Fruit fly (Drosophila melanogaster) Kc167 (cell line): Measurements from ENCODE around the gene CG10680.

ENCODE experiments used
- Myc ChIP-seq: fragments of >200 bp; optimal IDR thresholded peaks from 2 replicates; lab custom pipeline; 2017; ENCODE audit warnings: missing external identifiers
- Sin3A ChIP-seq: fragments of >200 bp; optimal IDR thresholded peaks from 2 replicates; lab custom pipeline; 2018; ENCODE audit warnings: missing external identifiers
- h ChIP-seq: fragments of >200 bp; optimal IDR thresholded peaks from 3 replicates; lab custom pipeline; 2018; ENCODE audit warnings: missing external identifiers
- insv ChIP-seq: fragments of >200 bp; optimal IDR thresholded peaks from 3 replicates; lab custom pipeline; 2018; ENCODE audit warnings: missing external identifiers
- psq ChIP-seq: fragments of >200 bp; optimal IDR thresholded peaks from 2 replicates; lab custom pipeline; 2017; ENCODE audit warnings: missing external identifiers
- ttk ChIP-seq: sonication (Bioruptor generic); optimal IDR thresholded peaks from 2 replicates; lab custom pipeline; 2017; ENCODE audit warnings: missing external identifiers

Gene CG10680

dm6 chr2L:19967390-19967789 lies 3.5 kb downstream of the CG10680 start, which contains the start of gene Hf:
Hf (minus strand) TSS chr2L:19967685.
- no peak for TF ChIP-seq Sin3A (lab: Kevin White, UChicago)
- no peak for TF ChIP-seq ttk (lab: Kevin White, UChicago)
- TF ChIP-seq psq, result no peak
- no peak for TF ChIP-seq insv (lab: Kevin White, UChicago)
- no peak for TF ChIP-seq h (lab: Kevin White, UChicago)
- no peak for TF ChIP-seq Myc

dm6 chr2L:19987875-19988665 lies 24.1 kb downstream of the CG10680 start:
- TF ChIP-seq Myc (no peak), ttk (lab: Kevin White, UChicago) (no peak), psq (no peak)

dm6 chr2L:19989658-19990362 lies 25.9 kb downstream of the CG10680 start:
- TF ChIP-seq h (lab: Kevin White, UChicago) (no peak), Myc (no peak), psq (no peak), insv (lab: Kevin White, UChicago) (no peak), ttk (lab: Kevin White, UChicago) (no peak), Sin3A (lab: Kevin White, UChicago) (no peak)

DNA sequence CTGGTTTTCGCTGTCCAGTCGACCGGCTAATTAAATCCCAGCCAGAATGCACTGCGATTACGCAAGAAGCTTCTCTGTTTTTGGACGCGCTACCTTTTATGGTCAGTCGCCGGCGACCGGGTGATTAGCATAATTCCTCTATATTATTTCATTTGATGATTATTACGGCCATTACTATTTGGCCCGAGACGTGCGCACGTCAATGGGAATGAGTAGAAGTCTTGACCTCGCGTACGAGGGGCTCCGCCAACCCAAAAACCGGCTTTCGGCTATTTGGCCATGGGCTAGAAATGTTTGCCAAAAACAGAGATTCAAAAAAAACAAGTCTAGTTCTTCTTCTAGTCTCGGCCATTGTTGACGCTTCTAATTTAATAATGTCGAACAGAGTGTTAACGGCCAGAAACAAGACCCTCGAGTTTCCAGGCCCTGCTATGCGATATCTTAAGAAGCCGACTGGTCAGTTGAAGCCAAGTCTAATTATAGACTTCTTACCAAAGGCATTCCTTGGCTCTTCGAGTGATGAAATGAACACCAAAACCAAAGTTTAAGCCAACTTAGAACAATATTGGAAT lies 28.6 kb downstream of the CG10680 start:
- TF ChIP-seq Myc, result no peak
- no peak for TF ChIP-seq h (lab: Kevin White, UChicago)
- no peak for TF ChIP-seq psq
- TF ChIP-seq Sin3A (lab: Kevin White, UChicago), result no peak
- no peak for TF ChIP-seq ttk (lab: Kevin White, UChicago)
- TF ChIP-seq insv (lab: Kevin White, UChicago), result no peak

DNA sequence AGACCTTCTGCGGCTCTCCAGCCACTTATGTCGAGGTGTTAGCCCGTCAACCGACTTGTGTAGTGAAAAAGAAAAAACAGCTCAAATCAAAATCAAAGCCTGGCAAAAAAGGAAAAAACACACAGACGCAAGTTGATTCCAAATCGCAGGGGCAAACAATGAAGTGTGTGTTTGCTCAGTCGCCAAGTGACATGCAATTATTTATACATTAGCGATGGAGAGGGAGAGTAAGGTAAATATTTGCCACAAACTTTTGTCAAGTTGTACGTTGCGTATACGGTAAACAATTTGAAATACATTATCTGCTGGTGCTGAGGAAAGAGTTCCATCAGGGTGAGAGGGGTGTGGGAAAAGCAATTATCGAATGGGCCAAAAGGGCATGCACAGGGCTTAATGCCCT lies 34.2 kb downstream of the CG10680 start:
- TF ChIP-seq h (lab: Kevin White, UChicago) (no peak), insv (lab: Kevin White, UChicago) (no peak), Sin3A (lab: Kevin White, UChicago) (no peak), ttk (lab: Kevin White, UChicago) (no peak)

- TF ChIP-seq insv (lab: Kevin White, UChicago) (no peak), Myc (no peak), h (lab: Kevin White, UChicago) (no peak), Sin3A (lab: Kevin White, UChicago) (no peak), ttk (lab: Kevin White, UChicago) (no peak), psq (no peak)
Measured at dm6 chr2L:20002086-20002485, 38.1 kb downstream of the CG10680 start.

DNA sequence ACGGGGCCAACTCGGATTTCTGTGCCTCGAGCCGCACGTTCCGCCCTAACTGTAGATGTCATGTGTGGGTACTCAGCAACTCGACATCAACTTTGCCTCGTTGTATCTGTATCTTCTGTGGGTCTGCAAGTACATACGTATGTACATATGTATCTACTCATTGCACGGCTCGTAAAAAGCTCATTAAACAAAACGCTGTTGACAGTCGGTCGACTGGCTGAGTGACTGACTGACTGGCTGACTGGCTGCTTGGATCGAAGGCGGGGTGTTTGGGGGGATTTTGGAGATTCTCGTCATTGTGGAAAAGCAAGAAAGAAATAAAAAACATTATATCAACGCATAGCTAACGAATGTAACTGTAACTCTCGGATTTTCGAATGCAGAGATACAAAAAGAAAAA lies 40.4 kb downstream of the CG10680 start:
- TF ChIP-seq psq (no peak), Sin3A (lab: Kevin White, UChicago) (no peak)

DNA sequence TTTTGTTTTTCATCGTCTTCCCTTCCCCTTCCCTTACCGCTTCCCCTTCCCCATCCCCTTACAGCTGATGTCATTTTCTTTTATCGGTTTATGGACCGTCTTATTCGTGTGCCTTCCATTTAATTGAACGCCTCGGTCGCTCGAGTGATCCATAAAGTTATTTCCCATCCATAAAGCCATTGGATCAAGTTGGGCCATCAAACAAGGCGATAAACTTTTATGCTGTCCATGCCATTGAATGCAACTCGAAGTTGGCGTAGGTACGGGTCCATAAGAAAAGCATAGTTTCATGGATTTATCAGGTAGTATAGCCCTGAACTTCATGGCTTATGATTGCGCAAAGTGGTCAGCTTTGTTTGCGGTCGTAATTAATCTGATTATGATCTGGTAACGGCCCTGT lies 41.1 kb downstream of the CG10680 start:
- no peak for TF ChIP-seq psq
- TF ChIP-seq ttk (lab: Kevin White, UChicago), result no peak
- TF ChIP-seq Myc, result no peak
- no peak for TF ChIP-seq Sin3A (lab: Kevin White, UChicago)
- TF ChIP-seq insv (lab: Kevin White, UChicago), result no peak
- TF ChIP-seq h (lab: Kevin White, UChicago), result no peak
